Fruit fly (Drosophila melanogaster): ENCODE data around the gene NdufV3.

Gene NdufV3

dm6 chrX:11349780-11350179 is at the start of gene NdufV3:
NdufV3 (plus strand) TSS chrX:11349998.
- TF ChIP-seq CG3919 (GFP tag; optimal IDR thresholded peaks at IDR 0.05), result peak; percentile 12
- TF ChIP-seq lz (GFP tag; optimal IDR thresholded peaks at IDR 0.05), result peak; percentile 22
- peak; percentile 17; the same call in 1 of the 3 replicates for TF ChIP-seq CG6163 (GFP tag; IDR thresholded peaks at IDR 0.05)
- TF ChIP-seq Eip78C (GFP tag), result no peak
- TF ChIP-seq cyc (GFP tag; optimal IDR thresholded peaks at IDR 0.05), result peak; percentile 1
- TF ChIP-seq CG32006 (GFP tag; optimal IDR thresholded peaks at IDR 0.05), result no peak
- no peak for TF ChIP-seq CG31627 (GFP tag; optimal IDR thresholded peaks at IDR 0.05)
- TF ChIP-seq CG34406 (GFP tag; optimal IDR thresholded peaks at IDR 0.05), result no peak
- no peak for TF ChIP-seq Gug (GFP tag; IDR thresholded peaks at IDR 0.05)
- no peak for TF ChIP-seq Sox102F (GFP tag; optimal IDR thresholded peaks at IDR 0.05)
- TF ChIP-seq Eip75B (GFP tag; optimal IDR thresholded peaks at IDR 0.05), result no peak
- TF ChIP-seq dac (GFP tag; optimal IDR thresholded peaks at IDR 0.05), result no peak
- TF ChIP-seq net (GFP tag; optimal IDR thresholded peaks at IDR 0.05), result no peak
- no peak for TF ChIP-seq CG6808 (GFP tag; optimal IDR thresholded peaks at IDR 0.05)
- peak; percentile 9 for TF ChIP-seq fkh (GFP tag; optimal IDR thresholded peaks at IDR 0.05)
- no peak for TF ChIP-seq CG7368 (GFP tag; optimal IDR thresholded peaks at IDR 0.05)
- TF ChIP-seq fd59A (GFP tag; optimal IDR thresholded peaks at IDR 0.05), result no peak
- no peak for TF ChIP-seq CG8119 (GFP tag; IDR thresholded peaks at IDR 0.05)
- TF ChIP-seq CG9139 (GFP tag; optimal IDR thresholded peaks at IDR 0.05), result no peak
- no peak for TF ChIP-seq dsx (GFP tag; optimal IDR thresholded peaks at IDR 0.05; ENCODE audit: poor library complexity, severe bottlenecking)
- no peak for TF ChIP-seq CG8319 (GFP tag; optimal IDR thresholded peaks at IDR 0.05)
- no peak for TF ChIP-seq fd85E (GFP tag; optimal IDR thresholded peaks at IDR 0.05)
- TF ChIP-seq pdm3 (GFP tag; optimal IDR thresholded peaks at IDR 0.05), result peak; percentile 8
- TF ChIP-seq Sox14 (GFP tag; optimal IDR thresholded peaks at IDR 0.05), result peak; percentile 6
- TF ChIP-seq OdsH (GFP tag; optimal IDR thresholded peaks at IDR 0.05), result no peak
- no peak for TF ChIP-seq Hr4 (GFP tag; optimal IDR thresholded peaks at IDR 0.05)
- no peak for TF ChIP-seq CG6276 (GFP tag; optimal IDR thresholded peaks at IDR 0.05)
- no peak for TF ChIP-seq vri (GFP tag; optimal IDR thresholded peaks at IDR 0.05)
- peak; percentile 50 for TF ChIP-seq svp (GFP tag)
- TF ChIP-seq Hr38 (GFP tag; optimal IDR thresholded peaks at IDR 0.05), result no peak
- no peak for TF ChIP-seq CG11902 (GFP tag; optimal IDR thresholded peaks at IDR 0.05)
- no peak for TF ChIP-seq CG11762 (GFP tag; optimal IDR thresholded peaks at IDR 0.05; ENCODE audit: insufficient read depth)
- TF ChIP-seq Smox (GFP tag; optimal IDR thresholded peaks at IDR 0.05), result no peak
- no peak for TF ChIP-seq Blimp-1 (GFP tag; optimal IDR thresholded peaks at IDR 0.05)
- TF ChIP-seq CG11294 (GFP tag; IDR thresholded peaks at IDR 0.05), result no peak
- no peak for TF ChIP-seq CG8632 (GFP tag; optimal IDR thresholded peaks at IDR 0.05)
- TF ChIP-seq eg (GFP tag; IDR thresholded peaks at IDR 0.05), result no peak
- TF ChIP-seq Eip93F (GFP tag; optimal IDR thresholded peaks at IDR 0.05), result no peak
- no peak for TF ChIP-seq topi (GFP tag; optimal IDR thresholded peaks at IDR 0.05)
- no peak for TF ChIP-seq CG10669 (GFP tag; optimal IDR thresholded peaks at IDR 0.05)
- no peak for TF ChIP-seq spab (GFP tag; optimal IDR thresholded peaks at IDR 0.05)

dm6 chrX:11302683-11303082 is 47.1 kb upstream of the NdufV3 start, which contains the start of gene CG44422:
CG44422 (minus strand) TSS chrX:11302783.
- TF ChIP-seq CG6792 (GFP tag; optimal IDR thresholded peaks at IDR 0.05), result no peak
- no peak for TF ChIP-seq CG4318 (GFP tag; optimal IDR thresholded peaks at IDR 0.05)
- TF ChIP-seq Sox102F (GFP tag; optimal IDR thresholded peaks at IDR 0.05), result no peak
- no peak for TF ChIP-seq CG32006 (GFP tag; optimal IDR thresholded peaks at IDR 0.05)
- TF ChIP-seq CG8319 (GFP tag; optimal IDR thresholded peaks at IDR 0.05), result no peak
- TF ChIP-seq CG11294 (GFP tag; IDR thresholded peaks at IDR 0.05), result no peak
- TF ChIP-seq CG11902 (GFP tag; optimal IDR thresholded peaks at IDR 0.05), result no peak
- TF ChIP-seq Eip93F (GFP tag; optimal IDR thresholded peaks at IDR 0.05), result no peak
- TF ChIP-seq CG11762 (GFP tag; optimal IDR thresholded peaks at IDR 0.05; ENCODE audit: insufficient read depth), result no peak
- no peak for TF ChIP-seq CG1621 (tag; optimal IDR thresholded peaks at IDR 0.05)
- TF ChIP-seq CG15336 (GFP tag; IDR thresholded peaks at IDR 0.05), result no peak
- no peak for TF ChIP-seq svp (GFP tag)
- no peak for TF ChIP-seq dac (GFP tag; optimal IDR thresholded peaks at IDR 0.05)
- no peak for TF ChIP-seq Blimp-1 (GFP tag; optimal IDR thresholded peaks at IDR 0.05)
- TF ChIP-seq Smox (GFP tag; optimal IDR thresholded peaks at IDR 0.05), result no peak
- TF ChIP-seq acj6 (GFP tag; optimal IDR thresholded peaks at IDR 0.05), result no peak
- TF ChIP-seq CG34406 (GFP tag; optimal IDR thresholded peaks at IDR 0.05), result no peak
- no peak for TF ChIP-seq Sox14 (GFP tag; optimal IDR thresholded peaks at IDR 0.05)
- TF ChIP-seq Gug (GFP tag; IDR thresholded peaks at IDR 0.05), result no peak
- TF ChIP-seq fkh (GFP tag; optimal IDR thresholded peaks at IDR 0.05), result no peak
